Worm (Caenorhabditis elegans) whole organism, L1 larva: ENCODE results near the gene F22H10.6.

Experiments
- efl-1 ChIP-seq, 4 experiments: fragments of 150-350 bp; optimal IDR thresholded peaks in 3 of 4; peaks in 1 of 4; 1 replicate in 1 of 4; 2 replicates in 3 of 4; lab custom pipeline; 2014; ENCODE audit warnings: missing biosample characterization in 2 of 4, missing genetic modification characterization in 2 of 4, missing genetic modification reagents in 2 of 4
- fkh-8 ChIP-seq: sonication (generic microtip); optimal IDR thresholded peaks from 2 replicates; lab custom pipeline; 2016; ENCODE audit warnings: mild to moderate bottlenecking, missing genetic modification characterization, missing compliant biosample characterization
- lin-14 ChIP-seq: fragments of 200-800 bp; sonication (Bioruptor generic); optimal IDR thresholded peaks from 2 replicates; lab custom pipeline; 2018; ENCODE audit warnings: mild to moderate bottlenecking, missing genetic modification characterization, moderate library complexity, missing compliant biosample characterization
- lin-15B ChIP-seq: fragments of 150-350 bp; sonication (generic microtip); optimal IDR thresholded peaks from 3 replicates; lab custom pipeline; 2014; ENCODE audit warnings: missing biosample characterization, missing genetic modification characterization
- lin-35 ChIP-seq, 2 experiments: fragments of 150-350 bp; optimal IDR thresholded peaks; 2 replicates each; lab custom pipeline; 2014; ENCODE audit warnings: missing biosample characterization in 2 of 2, missing genetic modification characterization in 2 of 2, missing genetic modification reagents in 2 of 2
- nhr-28 ChIP-seq: fragments of 150-350 bp; optimal IDR thresholded peaks from 2 replicates; lab custom pipeline; 2014; ENCODE audit warnings: missing biosample characterization, missing genetic modification characterization
- nhr-77 ChIP-seq: fragments of 150-350 bp; optimal IDR thresholded peaks from 2 replicates; lab custom pipeline; 2014; ENCODE audit warnings: missing biosample characterization, missing genetic modification characterization
- nhr-84 ChIP-seq: sonication (generic microtip); optimal IDR thresholded peaks from 2 replicates; lab custom pipeline; 2017; ENCODE audit warnings: missing biosample characterization, missing genetic modification characterization

The F22H10.6 gene

DNA sequence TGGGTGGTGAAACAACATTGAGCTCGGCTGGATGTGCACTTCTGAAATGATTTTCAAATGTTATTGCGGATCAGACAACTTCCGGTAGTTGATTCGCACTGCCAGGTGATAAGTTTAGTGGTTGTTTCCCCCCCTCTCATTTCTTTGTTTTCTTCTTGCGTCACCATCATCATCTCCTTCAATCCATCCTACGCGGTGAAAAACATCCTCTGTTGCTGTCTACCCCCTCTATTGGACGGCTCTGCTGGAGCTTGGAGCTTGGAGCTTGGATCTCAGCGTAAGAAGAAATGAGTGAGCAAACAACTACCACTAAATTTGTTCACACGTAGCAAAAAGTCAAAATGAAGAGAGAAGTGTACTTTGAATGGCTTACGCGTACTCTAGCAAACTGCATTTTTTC, 49.5 kb downstream of the F22H10.6 start:
- TF ChIP-seq nhr-77 (tag; lab: Kevin White, UChicago) (no peak), fkh-8 (no peak), efl-1 (optimal IDR thresholded peaks at IDR 0.05; lab: Kevin White, UChicago) (no peak), efl-1 (GFP tag; optimal IDR thresholded peaks at IDR 0.05 in 1 of 2; lab: Kevin White, UChicago) (peak in 1 of 2 experiments; percentile 78), nhr-28 (tag; lab: Kevin White, UChicago) (no peak), lin-35 (GFP tag; optimal IDR thresholded peaks at IDR 0.05; lab: Kevin White, UChicago) (no peak), nhr-84 (tag; lab: Kevin White, UChicago) (no peak), lin-15B (no peak), lin-14 (GFP tag; lab: Kevin White, UChicago) (peak; percentile 19)
- TF ChIP-seq, all 84 proteins: peak for 2
